Fruit fly (Drosophila melanogaster): ENCODE data around the gene CG13063.

dm6 chr3L:16265000-16265399, 41.4 kb upstream of the CG13063 start, which contains the start of the genes CG13051 and CG13069:
- no peak for TF ChIP-seq CG13204 (GFP tag; optimal IDR thresholded peaks at IDR 0.05)
- TF ChIP-seq Pif1A (GFP tag; optimal IDR thresholded peaks at IDR 0.05): no peak
- TF ChIP-seq fd96Ca (GFP tag; IDR thresholded peaks at IDR 0.05): no peak
- TF ChIP-seq CG8301 (tag; optimal IDR thresholded peaks at IDR 0.05): no peak
- no peak for TF ChIP-seq CG34367 (tag; optimal IDR thresholded peaks at IDR 0.05)
